Worm (Caenorhabditis elegans): ENCODE results near the gene F15H10.8.

The F15H10.8 gene

DNA sequence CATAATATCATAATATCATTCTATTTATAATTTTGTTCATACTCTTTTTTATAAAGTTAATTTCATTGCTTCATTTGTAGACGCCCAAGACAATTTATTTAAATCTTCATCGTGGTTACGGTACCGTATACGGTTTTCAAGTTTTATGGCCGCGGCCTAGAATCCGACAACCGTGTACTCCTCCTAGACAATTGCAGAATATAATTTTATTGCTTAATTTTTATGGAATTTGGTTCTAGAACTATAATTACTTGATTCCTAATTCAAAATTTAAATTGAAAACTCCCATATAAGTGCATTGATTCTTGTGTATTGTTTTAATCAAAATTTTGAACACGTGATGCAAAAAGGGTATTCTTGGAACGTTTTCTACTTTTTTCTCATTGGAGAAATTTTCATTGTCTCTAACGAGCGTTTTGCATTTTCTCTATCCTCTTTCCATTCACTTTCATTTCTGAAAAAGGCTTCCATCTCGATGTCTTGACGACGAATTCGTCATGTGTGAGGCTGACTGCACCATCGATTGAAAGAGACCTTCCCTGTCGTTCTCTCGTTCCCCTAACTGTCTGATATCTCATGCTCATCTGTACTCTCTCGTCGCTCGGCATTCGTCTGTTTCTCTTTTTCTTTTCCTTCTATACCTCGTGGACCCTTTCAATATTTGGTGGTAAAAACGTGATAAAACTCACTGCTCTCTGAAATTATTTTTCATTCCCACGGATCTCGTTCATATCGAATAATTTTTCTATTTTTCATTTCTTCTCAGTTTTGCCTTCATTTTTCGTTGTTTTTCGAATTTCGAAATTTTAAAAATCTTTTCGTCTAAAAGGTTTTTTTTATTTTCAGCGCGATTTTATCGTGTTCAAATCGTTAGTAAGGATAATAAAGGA is 38.7 kb upstream of the F15H10.8 start, which contains the start of gene pap-1 (continued):
- peak; percentile 21 for TF ChIP-seq dsc-1 (tag; optimal IDR thresholded peaks at IDR 0.05)

DNA sequence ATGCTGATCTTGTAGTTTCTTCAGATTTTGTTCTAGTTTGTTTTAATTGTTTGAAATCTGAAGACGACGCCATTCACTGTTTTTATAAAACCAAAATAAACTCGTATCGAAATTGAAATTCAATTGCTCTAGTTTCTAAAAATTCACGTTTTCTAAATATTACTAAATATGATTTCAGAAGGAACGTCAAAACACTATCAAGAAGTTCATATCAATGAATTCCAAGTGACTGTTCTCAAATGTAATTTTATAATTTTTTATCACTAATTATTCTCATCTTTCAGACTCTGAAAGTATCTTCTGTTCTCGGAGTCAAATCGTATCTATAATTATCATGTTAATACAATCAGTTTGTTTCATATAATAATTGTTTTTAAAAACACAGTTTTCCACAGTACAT is 38.0 kb upstream of the F15H10.8 start, which contains the start of gene snf-10:
snf-10 (minus strand) TSS at position 101 of the 400 bp plus-strand sequence.
- TF ChIP-seq pag-3 (tag; optimal IDR thresholded peaks at IDR 0.05; ENCODE audit: borderline replicate concordance, insufficient read depth) (no peak), tbx-2 (tag; optimal IDR thresholded peaks at IDR 0.05) (no peak), pax-3 (tag; optimal IDR thresholded peaks at IDR 0.05) (no peak), ceh-82 (tag; optimal IDR thresholded peaks at IDR 0.05) (no peak), efl-3 (GFP tag; optimal IDR thresholded peaks at IDR 0.05) (no peak), ets-5 (GFP tag; IDR thresholded peaks at IDR 0.05) (no peak), C04F5.9 (tag; optimal IDR thresholded peaks at IDR 0.05) (no peak), lin-35 (GFP tag; optimal IDR thresholded peaks at IDR 0.05) (no peak), lin-14 (GFP tag; optimal IDR thresholded peaks at IDR 0.05) (no peak), rnt-1 (tag; optimal IDR thresholded peaks at IDR 0.05) (no peak), C34B4.2 (tag; optimal IDR thresholded peaks at IDR 0.05) (no peak)

DNA sequence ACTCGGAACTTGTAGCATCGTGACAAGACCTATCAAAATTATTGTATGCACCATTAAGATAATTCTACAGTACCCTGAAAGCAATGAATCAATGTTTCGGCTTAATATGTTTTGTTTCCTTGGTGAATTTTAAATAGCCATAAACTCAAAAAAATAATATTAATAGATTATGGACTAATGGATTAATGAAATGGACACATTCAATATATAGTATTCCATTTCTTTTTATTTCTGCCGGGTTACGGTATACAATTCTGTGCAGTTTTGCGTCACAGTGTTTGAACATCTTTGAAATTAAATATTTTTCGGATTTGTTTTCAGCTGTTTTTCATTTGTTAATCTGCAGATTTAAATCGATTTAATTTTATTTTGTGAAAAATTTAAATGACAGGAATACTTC is 33.9 kb upstream of the F15H10.8 start, which contains the start of gene set-22:
set-22 (plus strand) TSS at position 301 of the 400 bp plus-strand sequence.
- TF ChIP-seq isw-1 (GFP tag; IDR thresholded peaks at IDR 0.05) (no peak), unc-130 (tag; optimal IDR thresholded peaks at IDR 0.05) (no peak), pax-3 (tag; optimal IDR thresholded peaks at IDR 0.05) (no peak), ceh-63 (GFP tag; optimal IDR thresholded peaks at IDR 0.05) (no peak), nhr-71 (tag; optimal IDR thresholded peaks at IDR 0.05) (no peak), egl-27 (tag; optimal IDR thresholded peaks at IDR 0.05) (no peak), unc-86 (tag; optimal IDR thresholded peaks at IDR 0.05) (no peak), snpc-4 (tag; optimal IDR thresholded peaks at IDR 0.05) (no peak), mab-9 (GFP tag; IDR thresholded peaks at IDR 0.05) (no peak), jun-1 (tag; optimal IDR thresholded peaks at IDR 0.05) (no peak), nhr-47 (tag; optimal IDR thresholded peaks at IDR 0.05) (no peak), nhr-19 (GFP tag; conservative IDR thresholded peaks at IDR 0.05) (no peak), ceh-8 (GFP tag; optimal IDR thresholded peaks at IDR 0.05) (no peak), efl-1 (optimal IDR thresholded peaks at IDR 0.05) (no peak), efl-1 (GFP tag; optimal IDR thresholded peaks at IDR 0.05 in 1 of 2) (no peak), skn-1 (tag; optimal IDR thresholded peaks at IDR 0.05) (no peak), ceh-82 (tag; optimal IDR thresholded peaks at IDR 0.05) (no peak), lin-14 (GFP tag; optimal IDR thresholded peaks at IDR 0.05) (no peak)

DNA sequence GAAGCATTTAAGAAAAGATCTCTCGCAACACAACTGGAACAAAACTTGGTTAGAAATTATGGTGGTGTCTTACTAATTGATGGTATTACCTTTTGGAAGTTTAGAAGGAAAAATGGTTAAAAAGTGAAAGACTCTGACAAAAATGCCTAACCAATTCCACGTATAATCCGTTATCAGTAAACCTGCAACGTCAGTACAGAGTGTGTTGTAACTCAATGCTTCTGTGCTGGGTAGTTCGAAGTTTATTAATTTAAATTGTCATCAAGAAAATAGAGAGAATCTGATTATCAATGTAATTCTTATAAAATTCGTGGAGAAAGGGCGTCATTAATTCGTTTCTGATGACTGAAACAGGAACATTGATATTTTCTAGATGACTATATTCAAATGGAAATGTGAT is 32.5 kb upstream of the F15H10.8 start:
- TF ChIP-seq pax-3 (tag; optimal IDR thresholded peaks at IDR 0.05) = no peak
- no peak for TF ChIP-seq snu-23 (GFP tag; optimal IDR thresholded peaks at IDR 0.05)
- TF ChIP-seq lin-35 (GFP tag; optimal IDR thresholded peaks at IDR 0.05) = no peak
- no peak for TF ChIP-seq pqm-1 (tag; optimal IDR thresholded peaks at IDR 0.05)
- TF ChIP-seq C04F5.9 (tag; optimal IDR thresholded peaks at IDR 0.05) = no peak
- TF ChIP-seq lsy-2 (tag; optimal IDR thresholded peaks at IDR 0.05) = no peak
- no peak for TF ChIP-seq elt-2 (tag; optimal IDR thresholded peaks at IDR 0.05)

DNA sequence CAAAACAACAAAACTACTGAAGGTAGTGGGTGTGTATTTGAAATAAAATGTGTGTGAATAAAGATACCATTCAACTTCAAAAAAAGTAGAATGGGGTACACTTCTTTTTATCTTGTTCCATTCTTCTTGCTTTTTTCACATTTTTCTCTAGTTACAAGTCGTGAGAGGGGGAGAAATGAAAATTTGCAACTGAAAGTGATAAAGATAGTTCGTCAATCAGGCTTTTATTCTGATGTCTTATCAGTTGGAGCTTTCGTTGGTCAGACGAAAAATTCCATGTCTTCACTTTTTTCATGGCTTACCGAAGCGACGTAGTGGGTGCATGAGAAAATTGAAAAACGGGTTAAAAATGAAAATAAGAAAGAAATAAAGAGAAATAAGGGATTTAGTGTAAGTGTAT is 31.0 kb upstream of the F15H10.8 start, which contains the start of gene Y32F6A.4:
Y32F6A.4 (minus strand) TSS at position 347 of the 400 bp plus-strand sequence.
- TF ChIP-seq aly-2 (tag; optimal IDR thresholded peaks at IDR 0.05) (no peak), ceh-90 (tag; optimal IDR thresholded peaks at IDR 0.05) (no peak), elt-2 (tag; optimal IDR thresholded peaks at IDR 0.05) (peak; percentile 51), nhr-20 (tag; optimal IDR thresholded peaks at IDR 0.05) (no peak)

Measured in whole organism, L1 larva.